Worm (Caenorhabditis elegans) whole organism, late embryonic: ENCODE measurements around the gene T10C6.6.

Experiments used
- nfya-1 ChIP-seq: sonication (generic microtip); optimal IDR thresholded peaks from 2 replicates; lab custom pipeline; 2017; ENCODE audit warnings: missing genetic modification characterization, mild to moderate bottlenecking, missing compliant biosample characterization, antibody characterized with exemption, moderate library complexity
- pha-4 ChIP-seq: fragments of 150-350 bp; optimal IDR thresholded peaks from 2 replicates; lab custom pipeline; 2018; ENCODE audit warnings: missing biosample characterization, missing genetic modification reagents, missing genetic modification characterization
- rnt-1 ChIP-seq: sonication (generic microtip); optimal IDR thresholded peaks from 2 replicates; lab custom pipeline; 2016; ENCODE audit warnings: missing genetic modification characterization, missing compliant biosample characterization

DNA sequence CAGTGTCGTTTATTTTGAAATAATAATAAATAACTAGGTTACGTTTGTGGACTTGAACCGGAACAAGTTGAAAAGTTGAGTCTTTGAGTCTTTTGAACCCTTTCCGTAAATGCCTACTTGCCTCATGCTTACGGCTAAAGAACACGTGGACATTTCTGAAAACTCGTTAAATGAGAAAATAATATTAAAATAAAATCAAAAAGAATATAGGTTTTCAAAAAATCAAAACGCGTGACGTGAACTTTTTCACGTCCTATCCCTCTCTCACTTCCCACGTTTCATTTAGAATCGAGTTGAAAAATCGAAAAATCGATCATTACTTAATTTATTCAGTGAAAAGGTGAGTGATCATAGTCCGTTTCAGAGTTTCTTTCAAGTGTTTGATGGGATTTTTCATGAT is 25.1 kb downstream of the T10C6.6 start, which contains the start of gene best-12:
- TF ChIP-seq pha-4 (tag; lab: Kevin White, UChicago) (no peak), nfya-1 (tag; lab: Kevin White, UChicago) (no peak), rnt-1 (no peak)
